Fruit fly (Drosophila melanogaster): ENCODE results near the gene noi.

noi gene

dm6 chr3R:5601044-5601523 is 9.8 kb upstream of the noi start, which contains the start of the genes kra and SecS (continued):
- no peak for TF ChIP-seq sim (GFP tag; IDR thresholded peaks at IDR 0.05)
- TF ChIP-seq amos (GFP tag; IDR thresholded peaks at IDR 0.05; ENCODE audit: partially characterized antibody), result no peak
- TF ChIP-seq Hr3 (GFP tag; optimal IDR thresholded peaks at IDR 0.05), result peak; percentile 66
- TF ChIP-seq Mrtf (GFP tag; IDR thresholded peaks at IDR 0.05), result no peak
- no peak for TF ChIP-seq onecut (GFP tag; IDR thresholded peaks at IDR 0.05)
- no peak for TF ChIP-seq CG3847 (GFP tag; IDR thresholded peaks at IDR 0.05)
- no peak for TF ChIP-seq gcm (GFP tag; optimal IDR thresholded peaks at IDR 0.05)
- TF ChIP-seq shn (GFP tag; optimal IDR thresholded peaks at IDR 0.05), result peak; percentile 49
- no peak for TF ChIP-seq Dref (GFP tag; IDR thresholded peaks at IDR 0.05)
- no peak for TF ChIP-seq Stat92E (GFP tag; optimal IDR thresholded peaks at IDR 0.05)
- TF ChIP-seq kah (GFP tag; optimal IDR thresholded peaks at IDR 0.05), result no peak
- peak; percentile 46 for TF ChIP-seq CG10979 (tag; optimal IDR thresholded peaks at IDR 0.05)
- peak; percentile 60 for TF ChIP-seq Fer2 (tag; optimal IDR thresholded peaks at IDR 0.05)
- TF ChIP-seq tup (GFP tag; optimal IDR thresholded peaks at IDR 0.05), result peak; percentile 56
- TF ChIP-seq CG12236 (GFP tag; optimal IDR thresholded peaks at IDR 0.05), result no peak
- peak; percentile 33 for TF ChIP-seq BtbVII (GFP tag; optimal IDR thresholded peaks at IDR 0.05)
- TF ChIP-seq CG8924 (tag; optimal IDR thresholded peaks at IDR 0.05), result peak; percentile 48
- TF ChIP-seq bab2 (GFP tag; optimal IDR thresholded peaks at IDR 0.05), result peak; percentile 54
- TF ChIP-seq CG11696 (GFP tag; IDR thresholded peaks at IDR 0.05), result no peak
- no peak for TF ChIP-seq hb (GFP tag; IDR thresholded peaks at IDR 0.05; ENCODE audit: partially characterized antibody)
- TF ChIP-seq hkb (optimal IDR thresholded peaks at IDR 0.05), result peak; percentile 84
- no peak for TF ChIP-seq hkb (GFP tag; IDR thresholded peaks at IDR 0.05)
- TF ChIP-seq eyg (GFP tag; optimal IDR thresholded peaks at IDR 0.05), result no peak
- TF ChIP-seq CG14860 (GFP tag; IDR thresholded peaks at IDR 0.05; ENCODE audit: partially characterized antibody), result no peak
- no peak for TF ChIP-seq CG34224 (GFP tag; IDR thresholded peaks at IDR 0.05; ENCODE audit: partially characterized antibody)
- no peak for TF ChIP-seq Rfx (GFP tag; IDR thresholded peaks at IDR 0.05)
- TF ChIP-seq CG3163 (GFP tag; optimal IDR thresholded peaks at IDR 0.05), result no peak
- peak; percentile 53 for TF ChIP-seq CG1602 (GFP tag; optimal IDR thresholded peaks at IDR 0.05)
- no peak for TF ChIP-seq CG3065 (GFP tag; optimal IDR thresholded peaks at IDR 0.05)
- no peak for TF ChIP-seq sob (GFP tag; IDR thresholded peaks at IDR 0.05)
- no peak for TF ChIP-seq CG10321 (GFP tag; IDR thresholded peaks at IDR 0.05)
- TF ChIP-seq otp (GFP tag; IDR thresholded peaks at IDR 0.05), result no peak
- peak; percentile 30 for TF ChIP-seq D19A (tag; optimal IDR thresholded peaks at IDR 0.05)
- no peak for TF ChIP-seq Scr (GFP tag; IDR thresholded peaks at IDR 0.05; ENCODE audit: partially characterized antibody)
- peak; percentile 77 for TF ChIP-seq CG13424 (tag; optimal IDR thresholded peaks at IDR 0.05)
- TF ChIP-seq dmrt11E (tag; optimal IDR thresholded peaks at IDR 0.05), result peak; percentile 56
- no peak for TF ChIP-seq Usf (GFP tag; optimal IDR thresholded peaks at IDR 0.05)
- TF ChIP-seq CG1233 (GFP tag; optimal IDR thresholded peaks at IDR 0.05), result peak; percentile 36
- peak; percentile 66 for TF ChIP-seq CG10267 (tag; optimal IDR thresholded peaks at IDR 0.05)
- TF ChIP-seq Hmx (GFP tag; optimal IDR thresholded peaks at IDR 0.05), result no peak
- no peak for TF ChIP-seq peb (GFP tag; IDR thresholded peaks at IDR 0.05)
- no peak for TF ChIP-seq CG11456 (GFP tag; IDR thresholded peaks at IDR 0.05)
- TF ChIP-seq nom (GFP tag; optimal IDR thresholded peaks at IDR 0.05), result peak; percentile 1
- no peak for TF ChIP-seq chinmo (GFP tag; IDR thresholded peaks at IDR 0.05; ENCODE audit: partially characterized antibody)
- TF ChIP-seq CoRest (tag; optimal IDR thresholded peaks at IDR 0.05), result peak; percentile 79
- TF ChIP-seq lov (optimal IDR thresholded peaks at IDR 0.05), result no peak
- no peak for TF ChIP-seq lov (GFP tag; IDR thresholded peaks at IDR 0.05)
- no peak for TF ChIP-seq aop (GFP tag; IDR thresholded peaks at IDR 0.05)
- peak; percentile 37 for TF ChIP-seq CG15011 (GFP tag; optimal IDR thresholded peaks at IDR 0.05)
- no peak for TF ChIP-seq wek (GFP tag; optimal IDR thresholded peaks at IDR 0.05)
- TF ChIP-seq fru (optimal IDR thresholded peaks at IDR 0.05), result no peak
- TF ChIP-seq CG9609 (GFP tag; optimal IDR thresholded peaks at IDR 0.05), result peak; percentile 40

Measured in whole organism, embryonic.